Fruit fly (Drosophila melanogaster) whole organism, adult: ENCODE measurements around the gene dpr10.

Experiments used
- CG12768 ChIP-seq: fragments of 200-800 bp; sonication (Bioruptor generic); optimal IDR thresholded peaks from 2 replicates; lab custom pipeline; 2017; ENCODE audit warnings: missing biosample characterization, missing genetic modification characterization, mild to moderate bottlenecking, moderate library complexity, missing genetic modification reagents
- Hr96 ChIP-seq: fragments of 200-800 bp; sonication (Bioruptor generic); optimal IDR thresholded peaks from 2 replicates; lab custom pipeline; 2016; ENCODE audit warnings: missing biosample characterization, missing genetic modification characterization
- Mnt ChIP-seq: fragments of 200-800 bp; sonication (Bioruptor generic); optimal IDR thresholded peaks from 2 replicates; lab custom pipeline; 2016; ENCODE audit warnings: missing biosample characterization, mild to moderate bottlenecking, missing genetic modification characterization
- pad ChIP-seq: fragments of 200-800 bp; sonication (Bioruptor generic); optimal IDR thresholded peaks from 3 replicates; lab custom pipeline; 2017; ENCODE audit warnings: missing biosample characterization, missing genetic modification characterization, mild to moderate bottlenecking, moderate library complexity, missing genetic modification reagents
- tj ChIP-seq: fragments of 200-800 bp; sonication (Bioruptor generic); optimal IDR thresholded peaks from 3 replicates; lab custom pipeline; 2017; ENCODE audit warnings: missing biosample characterization, mild to moderate bottlenecking, missing genetic modification characterization, moderate library complexity

- no peak for TF ChIP-seq CG12768 (GFP tag; lab: Kevin White, UChicago)
- TF ChIP-seq pad (GFP tag; lab: Kevin White, UChicago) = no peak
- no peak for TF ChIP-seq Hr96
- TF ChIP-seq tj (GFP tag; lab: Kevin White, UChicago) = no peak
- no peak for TF ChIP-seq Mnt (GFP tag; lab: Kevin White, UChicago)
These were observed at the start of gene dpr10 for dm6 chr3L:10185924-10186323.
